Worm (Caenorhabditis elegans) whole organism, L1 larva: Measurements from ENCODE around the gene eat-3.

ENCODE experiments used
- blmp-1 ChIP-seq: fragments of 150-350 bp; optimal IDR thresholded peaks from 2 replicates; lab custom pipeline; 2014; ENCODE audit warnings: missing biosample characterization, missing genetic modification characterization
- dpl-1 ChIP-seq, 3 experiments: fragments of 150-350 bp in 2 of 3; sonication (generic microtip) in 1 of 3; optimal IDR thresholded peaks; 2 replicates each; lab custom pipeline; 2014 to 2017; ENCODE audit warnings: missing biosample characterization in 3 of 3, missing genetic modification characterization in 3 of 3, missing genetic modification reagents in 3 of 3
- dsc-1 ChIP-seq: sonication (generic microtip); optimal IDR thresholded peaks from 2 replicates; lab custom pipeline; 2016; ENCODE audit warnings: mild to moderate bottlenecking, missing genetic modification characterization, missing compliant biosample characterization
- efl-1 ChIP-seq, 4 experiments: fragments of 150-350 bp; optimal IDR thresholded peaks in 3 of 4; peaks in 1 of 4; 1 replicate in 1 of 4; 2 replicates in 3 of 4; lab custom pipeline; 2014; ENCODE audit warnings: missing biosample characterization in 2 of 4, missing genetic modification characterization in 2 of 4, missing genetic modification reagents in 2 of 4
- mdl-1 ChIP-seq, 2 experiments: fragments of 150-350 bp; optimal IDR thresholded peaks; 2 replicates each; lab custom pipeline; 2014 to 2017; ENCODE audit warnings: missing biosample characterization in 2 of 2, missing genetic modification characterization in 2 of 2, inconsistent platforms in 1 of 2
- nhr-12 ChIP-seq: sonication (generic microtip); optimal IDR thresholded peaks from 2 replicates; lab custom pipeline; 2017; ENCODE audit warnings: missing biosample characterization, missing genetic modification characterization
- nhr-28 ChIP-seq: fragments of 150-350 bp; optimal IDR thresholded peaks from 2 replicates; lab custom pipeline; 2014; ENCODE audit warnings: missing biosample characterization, missing genetic modification characterization
- nhr-76 ChIP-seq: sonication (generic microtip); optimal IDR thresholded peaks from 2 replicates; lab custom pipeline; 2017; ENCODE audit warnings: missing biosample characterization, missing genetic modification characterization
- pax-3 ChIP-seq: fragments of 200-800 bp; sonication (Bioruptor generic); optimal IDR thresholded peaks from 2 replicates; lab custom pipeline; 2018; ENCODE audit warnings: mild to moderate bottlenecking, missing genetic modification characterization, moderate library complexity, missing compliant biosample characterization
- rnt-1 ChIP-seq: sonication (generic microtip); optimal IDR thresholded peaks from 2 replicates; lab custom pipeline; 2016; ENCODE audit warnings: mild to moderate bottlenecking, missing genetic modification characterization, moderate library complexity, missing compliant biosample characterization
- sox-4 ChIP-seq: sonication (generic microtip); optimal IDR thresholded peaks from 2 replicates; lab custom pipeline; 2016; ENCODE audit warnings: missing genetic modification characterization, missing compliant biosample characterization
- unc-62 ChIP-seq: fragments of 150-350 bp; optimal IDR thresholded peaks from 2 replicates; lab custom pipeline; 2014; ENCODE audit warnings: missing biosample characterization, missing genetic modification reagents, missing genetic modification characterization

DNA sequence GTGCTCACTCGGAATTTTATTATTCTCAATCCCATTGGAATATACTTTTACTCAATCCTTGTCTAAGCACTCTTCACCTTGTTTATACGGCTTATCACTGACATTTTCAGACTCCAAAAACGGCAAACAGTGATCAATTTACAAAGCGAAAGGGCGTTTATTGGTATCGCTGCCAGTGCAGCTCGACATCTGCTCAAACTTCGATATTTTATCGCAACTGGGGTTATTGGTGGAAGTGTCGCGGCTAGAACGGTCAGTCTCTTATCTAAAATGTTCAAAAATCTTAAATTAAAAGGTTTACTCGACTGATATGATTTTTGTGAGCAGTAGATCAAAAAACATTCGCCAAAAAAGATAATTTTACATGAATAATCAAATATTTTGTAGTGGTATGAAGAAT is 881 bp downstream of the eat-3 start:
- TF ChIP-seq unc-62 (GFP tag; lab: Kevin White, UChicago) (no peak), nhr-76 (tag; lab: Kevin White, UChicago) (no peak), mdl-1 (tag; optimal IDR thresholded peaks at IDR 0.05; lab: Kevin White, UChicago) (no peak), dsc-1 (tag; lab: Kevin White, UChicago) (no peak), sox-4 (tag; lab: Kevin White, UChicago) (no peak), pax-3 (tag; lab: Kevin White, UChicago) (no peak), nhr-12 (tag; lab: Kevin White, UChicago) (no peak), dpl-1 (GFP tag; optimal IDR thresholded peaks at IDR 0.05; lab: Kevin White, UChicago) (no peak), rnt-1 (tag; lab: Kevin White, UChicago) (no peak), nhr-28 (tag; lab: Kevin White, UChicago) (no peak), efl-1 (optimal IDR thresholded peaks at IDR 0.05; lab: Kevin White, UChicago) (no peak), efl-1 (GFP tag; optimal IDR thresholded peaks at IDR 0.05 in 1 of 2; lab: Kevin White, UChicago) (no peak), blmp-1 (tag; lab: Kevin White, UChicago) (no peak)
